Worm (Caenorhabditis elegans) whole organism, late embryonic: ENCODE measurements around the gene ergi-1.

Source experiments
- C08G9.2 ChIP-seq: sonication (generic microtip); optimal IDR thresholded peaks from 2 replicates; lab custom pipeline; 2016; ENCODE audit warnings: mild to moderate bottlenecking, missing genetic modification characterization, moderate library complexity, missing compliant biosample characterization
- F13H6.1 ChIP-seq: sonication (generic microtip); optimal IDR thresholded peaks from 2 replicates; lab custom pipeline; 2016; ENCODE audit warnings: missing genetic modification characterization, missing compliant biosample characterization
- ama-1 ChIP-seq: fragments of 150-350 bp; optimal IDR thresholded peaks from 2 replicates; lab custom pipeline; 2014
- dmd-4 ChIP-seq: sonication (generic microtip); optimal IDR thresholded peaks from 2 replicates; lab custom pipeline; 2016; ENCODE audit warnings: borderline replicate concordance, missing genetic modification characterization, missing compliant biosample characterization
- elt-2 ChIP-seq: sonication (generic microtip); optimal IDR thresholded peaks from 2 replicates; lab custom pipeline; 2016; ENCODE audit warnings: missing genetic modification reagents, missing genetic modification characterization, missing compliant biosample characterization
- hlh-30 ChIP-seq: sonication (generic microtip); optimal IDR thresholded peaks from 2 replicates; lab custom pipeline; 2017; ENCODE audit warnings: antibody characterized with exemption, missing genetic modification characterization, missing compliant biosample characterization; ENCODE audit not compliant: insufficient read depth
- pag-3 ChIP-seq: sonication (generic microtip); optimal IDR thresholded peaks from 2 replicates; lab custom pipeline; 2016; ENCODE audit warnings: missing compliant biosample characterization, missing genetic modification characterization, borderline replicate concordance
- pqm-1 ChIP-seq: sonication (generic microtip); optimal IDR thresholded peaks from 2 replicates; lab custom pipeline; 2016; ENCODE audit warnings: missing genetic modification characterization, missing compliant biosample characterization

DNA sequence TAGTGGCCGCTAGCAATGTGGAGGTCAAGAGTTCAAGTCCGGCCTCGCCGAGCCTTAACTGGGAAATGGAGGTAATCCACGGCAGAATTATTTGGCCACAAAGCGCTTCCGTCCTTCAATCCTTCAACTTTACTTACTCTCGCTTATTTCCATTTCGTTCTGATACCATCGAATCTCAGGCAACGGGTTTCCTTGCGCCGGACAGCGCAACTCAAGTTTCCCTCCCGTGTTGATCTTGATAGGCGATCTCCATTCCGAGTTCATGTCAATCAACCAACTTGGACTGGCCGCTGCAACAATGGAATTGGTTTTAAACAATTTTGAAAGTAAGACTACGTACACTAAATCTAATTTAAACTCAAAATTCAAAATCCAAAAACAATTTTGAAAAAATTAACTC lies 5.8 kb upstream of the ergi-1 start:
- TF ChIP-seq elt-2 (tag; lab: Kevin White, UChicago): no peak
- TF ChIP-seq dmd-4 (tag; lab: Kevin White, UChicago): no peak
- TF ChIP-seq pag-3 (tag; lab: Kevin White, UChicago): no peak
- no peak for TF ChIP-seq ama-1 (lab: Kevin White, UChicago)
- TF ChIP-seq C08G9.2 (tag; lab: Kevin White, UChicago): no peak
- no peak for TF ChIP-seq hlh-30 (tag; lab: Kevin White, UChicago)
- no peak for TF ChIP-seq F13H6.1
- no peak for TF ChIP-seq pqm-1
